Worm (Caenorhabditis elegans) whole organism, L1 larva: ENCODE data around the gene idpb-5.

Source experiments
- elt-2 ChIP-seq: sonication (generic microtip); optimal IDR thresholded peaks from 2 replicates; lab custom pipeline; 2016; ENCODE audit warnings: missing genetic modification characterization, mild to moderate bottlenecking, inconsistent platforms, missing compliant biosample characterization, missing genetic modification reagents
- nhr-19 ChIP-seq: fragments of 200-800 bp; sonication (Bioruptor generic); conservative IDR thresholded peaks from 2 replicates; pipeline ENCODE4 v1.3.6; 2022; ENCODE audit warnings: missing genetic modification characterization, missing compliant biosample characterization
- pqm-1 ChIP-seq: sonication (generic microtip); optimal IDR thresholded peaks from 3 replicates; lab custom pipeline; 2017; ENCODE audit warnings: missing biosample characterization, missing genetic modification characterization

- TF ChIP-seq pqm-1 (tag; lab: Kevin White, UChicago) (no peak), nhr-19 (GFP tag; lab: Robert Waterston, UW) (no peak), elt-2 (tag; lab: Kevin White, UChicago) (no peak)
Observed at ce11 chrV:11888656-11889055, 49.3 kb downstream of the idpb-5 start.
